Worm (Caenorhabditis elegans) whole organism, late embryonic: ENCODE results near the gene sec-24.2.

Experiments used
- C08G9.2 ChIP-seq: sonication (generic microtip); optimal IDR thresholded peaks from 2 replicates; lab custom pipeline; 2016; ENCODE audit warnings: mild to moderate bottlenecking, missing genetic modification characterization, moderate library complexity, missing compliant biosample characterization
- K02D7.2 ChIP-seq: sonication (generic microtip); optimal IDR thresholded peaks from 2 replicates; lab custom pipeline; 2017; ENCODE audit warnings: mild to moderate bottlenecking, missing genetic modification characterization, missing compliant biosample characterization
- K09A11.1 ChIP-seq: sonication (generic microtip); optimal IDR thresholded peaks from 2 replicates; lab custom pipeline; 2017; ENCODE audit warnings: antibody characterized with exemption, mild to moderate bottlenecking, missing genetic modification characterization, missing compliant biosample characterization; ENCODE audit not compliant: insufficient read depth
- T23F11.4 ChIP-seq: fragments of 200-800 bp; sonication (Bioruptor generic); optimal IDR thresholded peaks from 2 replicates; lab custom pipeline; 2018; ENCODE audit warnings: mild to moderate bottlenecking, missing genetic modification characterization, missing compliant biosample characterization
- ahr-1 ChIP-seq: sonication (generic microtip); optimal IDR thresholded peaks from 2 replicates; lab custom pipeline; 2016; ENCODE audit warnings: missing genetic modification characterization, missing compliant biosample characterization
- ama-1 ChIP-seq: fragments of 150-350 bp; optimal IDR thresholded peaks from 2 replicates; lab custom pipeline; 2014
- ceh-18 ChIP-seq: sonication (generic microtip); optimal IDR thresholded peaks from 2 replicates; lab custom pipeline; 2016; ENCODE audit warnings: missing genetic modification characterization, missing compliant biosample characterization
- ceh-30 ChIP-seq: fragments of 150-350 bp; optimal IDR thresholded peaks from 2 replicates; lab custom pipeline; 2014; ENCODE audit warnings: missing biosample characterization, missing genetic modification characterization
- ceh-48 ChIP-seq: sonication (generic microtip); optimal IDR thresholded peaks from 2 replicates; lab custom pipeline; 2016; ENCODE audit warnings: missing genetic modification characterization, inconsistent platforms, missing compliant biosample characterization
- ceh-6 ChIP-seq: fragments of 200-800 bp; sonication (Bioruptor generic); optimal IDR thresholded peaks from 2 replicates; lab custom pipeline; 2018; ENCODE audit warnings: mild to moderate bottlenecking, missing genetic modification characterization, missing compliant biosample characterization
- che-1 ChIP-seq: sonication (generic microtip); optimal IDR thresholded peaks from 2 replicates; lab custom pipeline; 2016; ENCODE audit warnings: mild to moderate bottlenecking, missing genetic modification characterization, missing compliant biosample characterization
- elt-2 ChIP-seq: sonication (generic microtip); optimal IDR thresholded peaks from 2 replicates; lab custom pipeline; 2016; ENCODE audit warnings: missing genetic modification reagents, missing genetic modification characterization, missing compliant biosample characterization
- elt-4 ChIP-seq: sonication (generic microtip); optimal IDR thresholded peaks from 2 replicates; lab custom pipeline; 2016; ENCODE audit warnings: missing genetic modification characterization, missing compliant biosample characterization
- fkh-6 ChIP-seq: sonication (generic microtip); optimal IDR thresholded peaks from 2 replicates; lab custom pipeline; 2016; ENCODE audit warnings: missing genetic modification characterization, missing compliant biosample characterization
- hlh-13 ChIP-seq: fragments of 200-800 bp; sonication (Bioruptor generic); optimal IDR thresholded peaks from 2 replicates; lab custom pipeline; 2018; ENCODE audit warnings: mild to moderate bottlenecking, missing genetic modification characterization, missing compliant biosample characterization
- hlh-6 ChIP-seq: sonication (generic microtip); optimal IDR thresholded peaks from 2 replicates; lab custom pipeline; 2016; ENCODE audit warnings: missing genotype, missing genetic modification characterization, missing compliant biosample characterization
- lim-6 ChIP-seq: sonication (generic microtip); optimal IDR thresholded peaks from 2 replicates; lab custom pipeline; 2016; ENCODE audit warnings: missing genetic modification characterization, missing compliant biosample characterization
- lin-11 ChIP-seq: fragments of 200-800 bp; sonication (Bioruptor generic); optimal IDR thresholded peaks from 2 replicates; lab custom pipeline; 2018; ENCODE audit warnings: mild to moderate bottlenecking, missing genetic modification characterization, missing compliant biosample characterization
- madf-2 ChIP-seq: sonication (generic microtip); optimal IDR thresholded peaks from 2 replicates; lab custom pipeline; 2017; ENCODE audit warnings: missing genetic modification characterization, missing compliant biosample characterization
- nfya-1 ChIP-seq: sonication (generic microtip); optimal IDR thresholded peaks from 2 replicates; lab custom pipeline; 2017; ENCODE audit warnings: missing genetic modification characterization, mild to moderate bottlenecking, missing compliant biosample characterization, antibody characterized with exemption, moderate library complexity
- npax-4 ChIP-seq: sonication (generic microtip); optimal IDR thresholded peaks from 2 replicates; lab custom pipeline; 2016; ENCODE audit warnings: missing genetic modification characterization, missing compliant biosample characterization
- odd-2 ChIP-seq: sonication (generic microtip); optimal IDR thresholded peaks from 2 replicates; lab custom pipeline; 2017; ENCODE audit warnings: antibody characterized with exemption, mild to moderate bottlenecking, missing genetic modification characterization, missing compliant biosample characterization
- pag-3 ChIP-seq: sonication (generic microtip); optimal IDR thresholded peaks from 2 replicates; lab custom pipeline; 2016; ENCODE audit warnings: missing compliant biosample characterization, missing genetic modification characterization, borderline replicate concordance
- pat-9 ChIP-seq: fragments of 200-800 bp; sonication (Bioruptor generic); optimal IDR thresholded peaks from 2 replicates; lab custom pipeline; 2018; ENCODE audit warnings: mild to moderate bottlenecking, missing genetic modification characterization, moderate library complexity, missing compliant biosample characterization
- pha-2 ChIP-seq: sonication (generic microtip); optimal IDR thresholded peaks from 2 replicates; lab custom pipeline; 2017; ENCODE audit warnings: mild to moderate bottlenecking, missing genetic modification characterization, missing compliant biosample characterization
- ref-2 ChIP-seq: sonication (generic microtip); optimal IDR thresholded peaks from 2 replicates; lab custom pipeline; 2016; ENCODE audit warnings: missing genetic modification characterization, missing compliant biosample characterization
- rnt-1 ChIP-seq: sonication (generic microtip); optimal IDR thresholded peaks from 2 replicates; lab custom pipeline; 2016; ENCODE audit warnings: missing genetic modification characterization, missing compliant biosample characterization
- sdc-2 ChIP-seq: sonication (generic microtip); optimal IDR thresholded peaks from 2 replicates; lab custom pipeline; 2016; ENCODE audit warnings: missing genotype, missing genetic modification characterization, missing compliant biosample characterization
- sox-2 ChIP-seq: fragments of 200-800 bp; sonication (Bioruptor generic); IDR thresholded peaks from 2 replicates; pipeline ENCODE4 v1.3.6; 2022; ENCODE audit warnings: missing genetic modification reagents, missing genetic modification characterization, missing compliant biosample characterization
- sox-4 ChIP-seq: sonication (generic microtip); optimal IDR thresholded peaks from 2 replicates; lab custom pipeline; 2017; ENCODE audit warnings: mild to moderate bottlenecking, missing genetic modification characterization, inconsistent platforms, missing compliant biosample characterization
- tbx-2 ChIP-seq: sonication (generic microtip); optimal IDR thresholded peaks from 2 replicates; lab custom pipeline; 2016; ENCODE audit warnings: missing genetic modification characterization, missing compliant biosample characterization
- ttx-3 ChIP-seq: sonication (generic microtip); optimal IDR thresholded peaks from 2 replicates; lab custom pipeline; 2016; ENCODE audit warnings: missing genetic modification reagents, missing genetic modification characterization, missing compliant biosample characterization
- unc-42 ChIP-seq: sonication (generic microtip); optimal IDR thresholded peaks from 2 replicates; lab custom pipeline; 2016; ENCODE audit warnings: missing genotype, missing genetic modification characterization, missing compliant biosample characterization
- unc-55 ChIP-seq: sonication (generic microtip); optimal IDR thresholded peaks from 2 replicates; lab custom pipeline; 2017; ENCODE audit warnings: missing biosample characterization, missing genetic modification reagents, missing genetic modification characterization
- ztf-16 ChIP-seq: sonication (generic microtip); optimal IDR thresholded peaks from 2 replicates; lab custom pipeline; 2017; ENCODE audit warnings: missing genetic modification characterization, missing compliant biosample characterization

sec-24.2 gene

DNA sequence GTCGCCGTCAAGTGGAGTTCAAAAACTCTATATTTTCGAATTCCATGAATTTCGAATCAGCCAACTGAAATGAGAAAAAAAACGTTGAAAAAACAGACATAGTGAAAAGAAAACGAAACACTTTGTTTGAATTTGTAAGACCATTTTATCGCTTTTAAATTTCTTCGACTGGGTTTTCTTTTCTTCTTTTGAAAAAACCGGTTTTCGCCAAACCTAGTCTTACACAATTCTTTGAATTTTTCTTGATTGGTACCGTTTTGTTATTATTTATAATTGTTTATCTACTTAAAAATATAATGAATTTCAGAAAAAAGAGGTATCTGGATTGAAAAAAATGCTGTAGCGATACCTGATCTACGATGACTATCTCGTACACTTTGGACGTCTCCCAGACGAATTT is 11.0 kb downstream of the sec-24.2 start, which contains the start of gene best-22:
Gene best-22, plus strand, starts transcription at position 301 of the 400 bp plus-strand sequence.
- no peak for TF ChIP-seq lin-11
- no peak for TF ChIP-seq ceh-48 (tag; lab: Kevin White, UChicago)
- no peak for TF ChIP-seq ceh-6
- TF ChIP-seq C08G9.2 (tag; lab: Kevin White, UChicago): no peak
- no peak for TF ChIP-seq pha-2 (tag; lab: Kevin White, UChicago)

DNA sequence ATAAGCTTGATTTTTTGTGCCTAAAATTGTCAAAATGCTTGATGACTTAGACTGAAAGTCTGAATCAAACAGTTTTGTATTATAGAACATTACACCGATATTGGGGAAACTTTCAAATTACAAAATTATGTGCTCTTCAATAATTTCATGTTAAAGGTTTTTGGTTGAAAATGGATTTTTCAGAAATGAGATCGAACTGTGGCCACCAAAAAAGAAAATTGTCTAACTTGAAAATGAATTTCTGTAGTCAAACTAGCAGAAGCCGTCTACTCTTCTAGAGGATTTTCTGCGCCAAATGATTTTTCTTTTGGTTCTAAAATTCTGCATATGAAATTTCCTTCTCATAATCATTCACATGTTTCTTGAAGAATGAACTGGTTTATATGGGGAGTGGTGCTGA is 19.7 kb downstream of the sec-24.2 start:
- TF ChIP-seq fkh-6 (no peak), K02D7.2 (no peak), pag-3 (no peak), ahr-1 (tag; lab: Kevin White, UChicago) (no peak), sox-2 (GFP tag; lab: Robert Waterston, UW) (no peak), npax-4 (tag; lab: Kevin White, UChicago) (no peak), elt-2 (tag; lab: Kevin White, UChicago) (no peak), pat-9 (no peak), che-1 (tag; lab: Kevin White, UChicago) (no peak), ama-1 (lab: Kevin White, UChicago) (no peak), odd-2 (tag; lab: Kevin White, UChicago) (no peak), hlh-6 (tag; lab: Kevin White, UChicago) (no peak), ztf-16 (tag; lab: Kevin White, UChicago) (no peak), madf-2 (no peak), sdc-2 (no peak), ttx-3 (tag; lab: Kevin White, UChicago) (no peak), elt-4 (tag; lab: Kevin White, UChicago) (no peak), hlh-13 (GFP tag; lab: Kevin White, UChicago) (no peak), ref-2 (tag; lab: Kevin White, UChicago) (no peak)
- TF ChIP-seq, all 69 proteins: peak for 0

DNA sequence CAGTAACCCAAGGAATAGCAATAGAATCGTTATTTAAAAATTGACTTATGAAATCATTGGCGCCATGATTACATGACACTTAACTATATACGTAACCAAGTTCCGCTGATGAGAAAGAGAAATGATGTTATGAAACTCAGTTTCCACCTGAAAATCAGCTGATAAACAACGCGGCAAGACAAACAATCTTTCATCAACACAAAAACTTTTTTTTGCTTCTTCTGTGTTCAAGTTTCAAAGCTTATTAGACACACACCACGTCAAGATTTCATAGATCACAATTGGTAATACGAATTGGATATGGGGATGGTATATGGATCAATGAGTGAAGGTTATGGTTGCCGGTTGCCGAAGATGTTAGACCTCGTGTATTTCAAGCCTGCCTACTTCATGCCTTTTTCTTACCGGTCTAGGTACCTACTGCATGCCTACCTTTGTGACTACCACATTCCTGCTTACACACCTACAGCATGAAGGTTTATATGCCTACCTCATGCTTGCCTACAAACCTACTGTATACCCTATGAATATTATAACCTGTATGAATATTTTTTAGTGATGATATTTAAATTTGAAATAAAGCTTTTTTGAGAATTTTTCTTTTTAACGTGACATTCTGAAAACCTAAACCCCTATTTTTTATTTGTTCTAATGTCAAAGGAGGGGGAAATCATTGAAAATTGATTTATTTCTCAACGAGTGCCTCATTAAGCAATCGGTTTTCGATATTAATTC is 23.5 kb downstream of the sec-24.2 start, which contains the start of the genes F19B6.10 and wht-5:
Gene F19B6.10, plus strand, starts transcription at position 301 of the 735 bp plus-strand sequence.
Gene wht-5, plus strand, starts transcription at position 685 of the 735 bp plus-strand sequence.
- TF ChIP-seq sox-4: no peak
- no peak for TF ChIP-seq T23F11.4
- TF ChIP-seq pag-3: no peak
- no peak for TF ChIP-seq elt-4 (tag; lab: Kevin White, UChicago)

DNA sequence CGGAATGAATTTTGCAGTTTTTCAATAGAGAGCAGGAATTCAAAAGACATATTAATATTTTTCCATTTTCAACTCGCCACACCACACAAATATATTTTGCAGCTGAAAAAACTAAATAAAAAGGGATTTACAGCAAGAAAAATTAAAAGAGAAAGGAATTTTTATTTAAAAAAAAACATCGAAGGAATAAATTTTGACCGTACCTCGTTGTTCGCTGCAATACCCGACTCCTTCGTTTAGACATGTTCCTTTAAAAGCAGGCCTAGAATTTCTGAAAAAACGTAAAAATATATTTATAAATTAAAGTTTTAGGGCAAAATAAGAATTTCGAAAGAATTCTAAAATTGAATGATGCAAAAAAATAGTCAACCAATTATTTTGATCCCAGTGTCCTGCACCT is 24.8 kb downstream of the sec-24.2 start, which contains the start of gene F19B6.1:
Gene F19B6.1, minus strand, starts transcription at position 278 of the 400 bp plus-strand sequence.
- TF ChIP-seq ama-1 (lab: Kevin White, UChicago) (no peak), pha-2 (tag; lab: Kevin White, UChicago) (no peak), ahr-1 (tag; lab: Kevin White, UChicago) (no peak), ceh-18 (tag; lab: Kevin White, UChicago) (no peak), unc-42 (no peak), ceh-30 (tag; lab: Kevin White, UChicago) (no peak), unc-55 (no peak), sox-2 (GFP tag; lab: Robert Waterston, UW) (no peak), K09A11.1 (tag; lab: Kevin White, UChicago) (no peak)

DNA sequence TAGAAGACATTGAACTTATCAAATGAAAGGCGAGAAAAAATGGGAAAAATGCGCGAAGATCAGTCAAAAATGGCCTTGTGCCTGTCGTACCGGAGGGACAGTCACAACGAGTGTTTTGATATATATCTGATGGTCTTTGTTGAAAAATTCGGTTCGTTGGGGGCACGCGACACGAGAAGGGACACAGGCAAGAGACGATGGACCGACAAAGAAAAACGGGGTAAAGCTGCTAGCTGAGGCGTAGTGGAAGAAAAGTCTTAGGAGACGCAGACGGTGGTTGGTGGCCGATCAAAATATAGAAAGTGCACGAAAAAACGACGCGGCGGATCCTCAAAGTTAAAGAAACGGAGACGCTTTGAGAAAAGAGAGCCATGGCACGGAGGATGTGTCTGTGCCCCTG is 25.3 kb downstream of the sec-24.2 start:
- peak; percentile 30 for TF ChIP-seq rnt-1 (tag; lab: Kevin White, UChicago)
- peak; percentile 21 for TF ChIP-seq tbx-2 (tag; lab: Kevin White, UChicago)
- TF ChIP-seq elt-4 (tag; lab: Kevin White, UChicago): no peak
- TF ChIP-seq che-1 (tag; lab: Kevin White, UChicago): no peak
- TF ChIP-seq lim-6 (tag; lab: Kevin White, UChicago): no peak
- peak; percentile 30 for TF ChIP-seq nfya-1 (tag; lab: Kevin White, UChicago)
- TF ChIP-seq ceh-18 (tag; lab: Kevin White, UChicago): peak; percentile 36
- TF ChIP-seq, all 69 proteins: peak for 4
